Fruit fly (Drosophila melanogaster): ENCODE measurements around the gene Ir7d.

The Ir7d gene

DNA sequence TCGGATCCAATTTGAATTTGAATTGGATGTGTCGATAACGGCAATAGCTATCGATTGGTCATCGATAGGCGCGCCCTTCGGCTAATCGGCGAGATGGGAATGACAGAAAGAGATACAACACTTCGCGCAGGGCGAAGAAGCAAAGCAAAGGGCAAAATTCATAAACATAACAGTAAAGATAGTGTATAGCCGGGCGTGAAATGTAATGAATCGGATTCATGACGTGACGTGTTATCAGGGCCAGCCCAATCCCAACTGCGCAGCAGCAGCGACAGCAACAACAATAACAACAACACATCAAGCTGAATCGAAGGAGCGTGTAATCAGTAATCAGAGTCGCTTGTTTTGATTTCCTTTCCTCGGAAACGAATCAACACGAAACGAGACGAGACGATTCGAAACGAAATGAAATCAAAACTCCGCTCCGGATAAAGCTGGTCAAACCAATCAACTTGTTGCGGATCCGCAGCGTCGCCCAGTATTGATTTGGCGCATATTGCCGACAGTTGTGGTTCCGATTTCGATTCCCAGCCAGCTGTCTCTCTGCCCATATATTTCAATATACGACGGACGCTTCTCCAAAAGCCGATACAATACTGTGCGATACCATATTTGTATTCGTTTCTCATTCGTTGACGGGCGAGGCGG is 33.5 kb upstream of the Ir7d start, which contains the start of gene snz (continued):
- TF ChIP-seq eyg (GFP tag; optimal IDR thresholded peaks at IDR 0.05) = no peak
- TF ChIP-seq CG4854 (GFP tag; optimal IDR thresholded peaks at IDR 0.05) = no peak
- no peak for TF ChIP-seq phol (tag; optimal IDR thresholded peaks at IDR 0.05)
- no peak for TF ChIP-seq her (GFP tag; optimal IDR thresholded peaks at IDR 0.05)
- TF ChIP-seq Blimp-1 (GFP tag; optimal IDR thresholded peaks at IDR 0.05) = no peak
- 0 out of 3 replicates have a peak, but pooled peaks have one; percentile 5 for TF ChIP-seq Dbx (GFP tag; IDR thresholded peaks at IDR 0.05)
- no peak for TF ChIP-seq tll (GFP tag; optimal IDR thresholded peaks at IDR 0.05)
- TF ChIP-seq slp2 (GFP tag; optimal IDR thresholded peaks at IDR 0.05) = no peak
- no peak for TF ChIP-seq ara (GFP tag; IDR thresholded peaks at IDR 0.05)
- no peak for TF ChIP-seq esg (GFP tag; conservative IDR thresholded peaks at IDR 0.05)
- TF ChIP-seq CG11695 (GFP tag; IDR thresholded peaks at IDR 0.05) = no peak
- TF ChIP-seq sna (GFP tag; IDR thresholded peaks at IDR 0.05; ENCODE audit: partially characterized antibody) = peak; percentile 77
- peak; percentile 30 for TF ChIP-seq B-H2 (GFP tag; optimal IDR thresholded peaks at IDR 0.05)
- TF ChIP-seq bsh (GFP tag; optimal IDR thresholded peaks at IDR 0.05) = no peak
- TF ChIP-seq danr (GFP tag; IDR thresholded peaks at IDR 0.05) = no peak
- TF ChIP-seq CG9932 (GFP tag; IDR thresholded peaks at IDR 0.05) = 0 out of 2 replicates have a peak, but pooled peaks have one; percentile 5
- no peak for TF ChIP-seq en (GFP tag; optimal IDR thresholded peaks at IDR 0.05)
- no peak for TF ChIP-seq Gug (GFP tag; IDR thresholded peaks at IDR 0.05)
- no peak for TF ChIP-seq CG6654 (GFP tag; optimal IDR thresholded peaks at IDR 0.05)
- TF ChIP-seq so (GFP tag; IDR thresholded peaks at IDR 0.05) = no peak
- TF ChIP-seq tna (GFP tag; IDR thresholded peaks at IDR 0.05; ENCODE audit: partially characterized antibody) = peak; percentile 80
- TF ChIP-seq abd-A (tag; optimal IDR thresholded peaks at IDR 0.05) = peak; percentile 80
- no peak for TF ChIP-seq CG17359 (tag; optimal IDR thresholded peaks at IDR 0.05)
- no peak for TF ChIP-seq Gsc (GFP tag; IDR thresholded peaks at IDR 0.05)
- peak; percentile 6 for TF ChIP-seq YL-1 (GFP tag; optimal IDR thresholded peaks at IDR 0.05)
- TF ChIP-seq CG7357 (GFP tag; IDR thresholded peaks at IDR 0.05) = no peak
- TF ChIP-seq CG1024 (GFP tag; IDR thresholded peaks at IDR 0.05) = no peak
- TF ChIP-seq zen2 (GFP tag; IDR thresholded peaks at IDR 0.05; ENCODE audit: partially characterized antibody) = peak; percentile 68; the same call in 2 of the 3 replicates
- TF ChIP-seq Aef1 (GFP tag; IDR thresholded peaks at IDR 0.05) = no peak
- TF ChIP-seq Hr3 (GFP tag; optimal IDR thresholded peaks at IDR 0.05) = no peak
- TF ChIP-seq Optix (GFP tag; IDR thresholded peaks at IDR 0.05) = no peak
- TF ChIP-seq wor (GFP tag; IDR thresholded peaks at IDR 0.05) = no peak
- TF ChIP-seq luna (GFP tag; optimal IDR thresholded peaks at IDR 0.05) = no peak
- no peak for TF ChIP-seq CG30020 (tag; optimal IDR thresholded peaks at IDR 0.05)
- no peak for TF ChIP-seq CG18262 (tag; optimal IDR thresholded peaks at IDR 0.05)
- no peak for TF ChIP-seq CG18599 (GFP tag; optimal IDR thresholded peaks at IDR 0.05)
- peak; percentile 51 for TF ChIP-seq CG17186 (GFP tag; optimal IDR thresholded peaks at IDR 0.05)
- peak; percentile 74 for TF ChIP-seq unc-4 (GFP tag; IDR thresholded peaks at IDR 0.05; ENCODE audit: partially characterized antibody)
- peak; percentile 57; the same call in 1 of the 3 replicates for TF ChIP-seq Doc3 (GFP tag; IDR thresholded peaks at IDR 0.05; ENCODE audit: partially characterized antibody)
- TF ChIP-seq CG12769 (tag; optimal IDR thresholded peaks at IDR 0.05) = no peak
- peak; percentile 29; the same call in 1 of the 2 replicates for TF ChIP-seq CG2129 (GFP tag; IDR thresholded peaks at IDR 0.05; ENCODE audit: partially characterized antibody)
- TF ChIP-seq CG4730 (GFP tag; IDR thresholded peaks at IDR 0.05) = no peak
- TF ChIP-seq ro (GFP tag; IDR thresholded peaks at IDR 0.05) = no peak
- TF ChIP-seq Trl (optimal IDR thresholded peaks at IDR 0.05) = no peak
- TF ChIP-seq Trl (GFP tag; optimal IDR thresholded peaks at IDR 0.05) = no peak
- no peak for TF ChIP-seq PHDP (tag; optimal IDR thresholded peaks at IDR 0.05)
- no peak for TF ChIP-seq CG11093 (GFP tag; IDR thresholded peaks at IDR 0.05)
- TF ChIP-seq hth (optimal IDR thresholded peaks at IDR 0.05) = no peak
- TF ChIP-seq lab (GFP tag; optimal IDR thresholded peaks at IDR 0.05) = peak; percentile 46
- TF ChIP-seq tio (GFP tag; optimal IDR thresholded peaks at IDR 0.05) = no peak
